Fruit fly (Drosophila melanogaster) whole organism, embryonic: ENCODE data around the gene Rab9Fa.

ENCODE experiments used
- Atf3 ChIP-seq: fragments of 200-800 bp; sonication (Bioruptor generic); optimal IDR thresholded peaks from 3 replicates; lab custom pipeline; 2016; ENCODE audit warnings: missing biosample characterization, missing genetic modification characterization
- BEAF-32 ChIP-seq: fragments of 200-800 bp; sonication (Bioruptor generic); optimal IDR thresholded peaks from 3 replicates; lab custom pipeline; 2017; ENCODE audit warnings: missing biosample characterization, missing genetic modification characterization, mild to moderate bottlenecking, moderate library complexity, missing genetic modification reagents
- CG12769 ChIP-seq: fragments of 200-800 bp; sonication (Bioruptor generic); optimal IDR thresholded peaks from 2 replicates; lab custom pipeline; 2019; ENCODE audit warnings: missing biosample characterization, mild to moderate bottlenecking, missing genetic modification characterization, moderate library complexity
- CG12942 ChIP-seq: fragments of 200-800 bp; sonication (Bioruptor generic); optimal IDR thresholded peaks from 3 replicates; lab custom pipeline; 2016; ENCODE audit warnings: missing biosample characterization, missing genetic modification characterization
- CG13296 ChIP-seq: fragments of 200-800 bp; sonication (Bioruptor generic); optimal IDR thresholded peaks from 3 replicates; lab custom pipeline; 2018; ENCODE audit warnings: missing biosample characterization, mild to moderate bottlenecking, missing genetic modification characterization
- CG13894 ChIP-seq: fragments of 200-800 bp; sonication (Bioruptor generic); optimal IDR thresholded peaks from 3 replicates; lab custom pipeline; 2018; ENCODE audit warnings: missing biosample characterization, mild to moderate bottlenecking, missing genetic modification characterization, moderate library complexity
- CG16779 ChIP-seq: fragments of 200-800 bp; sonication (Bioruptor generic); IDR thresholded peaks from 2 replicates; pipeline ENCODE4 v1.3.6; 2022; ENCODE audit warnings: missing biosample characterization, missing genetic modification characterization
- CG16813 ChIP-seq: fragments of 200-800 bp; sonication (Bioruptor generic); IDR thresholded peaks from 3 replicates; pipeline ENCODE4 v1.3.6; 2022; ENCODE audit warnings: missing biosample characterization, missing genetic modification characterization; ENCODE audit not compliant: partially characterized antibody
- CG17612 ChIP-seq: fragments of 200-800 bp; sonication (Bioruptor generic); IDR thresholded peaks from 2 replicates; pipeline ENCODE4 v1.3.6; 2022; ENCODE audit warnings: missing biosample characterization, missing genetic modification characterization
- CG42726 ChIP-seq: fragments of 200-800 bp; sonication (Bioruptor generic); IDR thresholded peaks from 2 replicates; pipeline ENCODE4 v1.3.6; 2022; ENCODE audit warnings: missing biosample characterization, missing genetic modification characterization; ENCODE audit not compliant: partially characterized antibody
- CG4360 ChIP-seq: fragments of 200-800 bp; sonication (Bioruptor generic); IDR thresholded peaks from 2 replicates; pipeline ENCODE4 v1.3.6; 2022; ENCODE audit warnings: missing biosample characterization, missing genetic modification characterization
- CG7987 ChIP-seq: fragments of 200-800 bp; sonication (Bioruptor generic); optimal IDR thresholded peaks from 2 replicates; lab custom pipeline; 2018; ENCODE audit warnings: missing biosample characterization, mild to moderate bottlenecking, missing genetic modification characterization, moderate library complexity
- CG9932 ChIP-seq: fragments of 200-800 bp; sonication (Bioruptor generic); IDR thresholded peaks from 2 replicates; pipeline ENCODE4 v1.3.6; 2022; ENCODE audit warnings: missing biosample characterization, missing genetic modification characterization
- Chrac-16 ChIP-seq: fragments of 200-800 bp; sonication (Bioruptor generic); optimal IDR thresholded peaks from 3 replicates; lab custom pipeline; 2016; ENCODE audit warnings: missing biosample characterization, missing genetic modification characterization
- Dbx ChIP-seq: fragments of 200-800 bp; sonication (Bioruptor generic); IDR thresholded peaks from 3 replicates; pipeline ENCODE4 v1.3.6; 2022; ENCODE audit warnings: missing biosample characterization, missing genetic modification characterization
- Dref ChIP-seq: fragments of 200-800 bp; sonication (Bioruptor generic); IDR thresholded peaks from 2 replicates; pipeline ENCODE4 v1.3.6; 2022; ENCODE audit warnings: missing biosample characterization, missing genetic modification characterization
- Elba2 ChIP-seq: fragments of 200-800 bp; sonication (Bioruptor generic); optimal IDR thresholded peaks from 3 replicates; lab custom pipeline; 2016; ENCODE audit warnings: missing biosample characterization, missing genetic modification characterization
- HLHmδ ChIP-seq: fragments of 200-800 bp; sonication (Bioruptor generic); optimal IDR thresholded peaks from 2 replicates; lab custom pipeline; 2018; ENCODE audit warnings: missing biosample characterization, mild to moderate bottlenecking, missing genetic modification characterization, moderate library complexity
- Jarid2 ChIP-seq: fragments of 200-800 bp; sonication (Bioruptor generic); optimal IDR thresholded peaks from 3 replicates; lab custom pipeline; 2017; ENCODE audit warnings: mild to moderate bottlenecking, missing biosample characterization, missing genetic modification reagents, missing genetic modification characterization
- MTF-1 ChIP-seq: fragments of 200-800 bp; sonication (Bioruptor generic); optimal IDR thresholded peaks from 2 replicates; lab custom pipeline; 2018; ENCODE audit warnings: missing biosample characterization, mild to moderate bottlenecking, missing genetic modification characterization, borderline replicate concordance
- Med ChIP-seq: fragments of 200-800 bp; sonication (Bioruptor generic); peaks from one replicate; lab custom pipeline; 2016; ENCODE audit warnings: missing biosample characterization, missing genetic modification characterization, mild to moderate bottlenecking, inconsistent platforms, moderate library complexity
- NK7.1 ChIP-seq: fragments of 200-800 bp; sonication (Bioruptor generic); optimal IDR thresholded peaks from 3 replicates; lab custom pipeline; 2016; ENCODE audit warnings: missing biosample characterization, missing genetic modification characterization
- Oli ChIP-seq: fragments of 200-800 bp; sonication (Bioruptor generic); optimal IDR thresholded peaks from 2 replicates; lab custom pipeline; 2018; ENCODE audit warnings: missing biosample characterization, mild to moderate bottlenecking, missing genetic modification characterization, moderate library complexity
- Sin3A ChIP-seq: fragments of >200 bp; optimal IDR thresholded peaks from 2 replicates; lab custom pipeline; 2018
- Trl ChIP-seq, 3 experiments: fragments of >200 bp in 2 of 3; fragments of 200-800 bp in 1 of 3; sonication (Bioruptor generic) in 1 of 3; optimal IDR thresholded peaks; 2 replicates in 1 of 3; 3 replicates in 2 of 3; lab custom pipeline; 2016 to 2017; ENCODE audit warnings: missing biosample characterization in 1 of 3, missing genetic modification characterization in 1 of 3
- Xbp1 ChIP-seq: fragments of 200-800 bp; sonication (Bioruptor generic); optimal IDR thresholded peaks from 3 replicates; lab custom pipeline; 2016; ENCODE audit warnings: missing biosample characterization, mild to moderate bottlenecking, missing genetic modification characterization
- amos ChIP-seq: fragments of 200-800 bp; sonication (Bioruptor generic); IDR thresholded peaks from 2 replicates; pipeline ENCODE4 v1.3.6; 2022; ENCODE audit warnings: missing biosample characterization, missing genetic modification characterization; ENCODE audit not compliant: partially characterized antibody
- chif ChIP-seq, 2 experiments: fragments of 200-800 bp; sonication (Bioruptor generic); optimal IDR thresholded peaks; 3 replicates each; lab custom pipeline; 2016; ENCODE audit warnings: missing biosample characterization in 2 of 2, missing genetic modification characterization in 2 of 2
- chinmo ChIP-seq: fragments of 200-800 bp; sonication (Bioruptor generic); IDR thresholded peaks from 4 replicates; pipeline ENCODE4 v1.3.6; 2022; ENCODE audit warnings: missing biosample characterization, missing genetic modification characterization; ENCODE audit not compliant: partially characterized antibody
- crol ChIP-seq: fragments of 200-800 bp; sonication (Bioruptor generic); IDR thresholded peaks from 2 replicates; pipeline ENCODE4 v1.3.6; 2022; ENCODE audit warnings: missing biosample characterization, missing genetic modification characterization
- hb ChIP-seq: fragments of 200-800 bp; sonication (Bioruptor generic); IDR thresholded peaks from 3 replicates; pipeline ENCODE4 v1.3.6; 2022; ENCODE audit warnings: missing biosample characterization, missing genetic modification characterization; ENCODE audit not compliant: partially characterized antibody
- ind ChIP-seq: fragments of 200-800 bp; sonication (Bioruptor generic); optimal IDR thresholded peaks from 3 replicates; lab custom pipeline; 2016; ENCODE audit warnings: missing biosample characterization, missing genetic modification characterization
- insv ChIP-seq, 2 experiments: fragments of 200-800 bp; sonication (Bioruptor generic); optimal IDR thresholded peaks; 3 replicates each; lab custom pipeline; 2016 to 2018; ENCODE audit warnings: missing biosample characterization in 2 of 2, missing genetic modification characterization in 2 of 2
- lilli ChIP-seq: fragments of 200-800 bp; sonication (Bioruptor generic); optimal IDR thresholded peaks from 3 replicates; lab custom pipeline; 2016; ENCODE audit warnings: missing biosample characterization, missing genetic modification characterization
- lmd ChIP-seq: fragments of 200-800 bp; sonication (Bioruptor generic); IDR thresholded peaks from 2 replicates; pipeline ENCODE4 v1.3.6; 2022; ENCODE audit warnings: missing biosample characterization, missing genetic modification characterization
- mam ChIP-seq: fragments of 200-800 bp; sonication (Bioruptor generic); optimal IDR thresholded peaks from 3 replicates; lab custom pipeline; 2016; ENCODE audit warnings: missing biosample characterization, missing genetic modification characterization
- nau ChIP-seq: fragments of 200-800 bp; sonication (Bioruptor generic); optimal IDR thresholded peaks from 3 replicates; lab custom pipeline; 2017; ENCODE audit warnings: missing biosample characterization, mild to moderate bottlenecking, missing genetic modification characterization, missing genetic modification reagents
- odd ChIP-seq: fragments of 200-800 bp; sonication (Bioruptor generic); optimal IDR thresholded peaks from 2 replicates; lab custom pipeline; 2017; ENCODE audit warnings: missing biosample characterization, mild to moderate bottlenecking, missing genetic modification characterization
- pan ChIP-seq, 4 experiments: fragments of >200 bp in 3 of 4; fragments of 200-800 bp in 1 of 4; sonication (Bioruptor generic) in 1 of 4; optimal IDR thresholded peaks in 3 of 4; IDR thresholded peaks in 1 of 4; 2 replicates each; pipeline versions ENCODE4 v1.3.6 to Lab custom; 2017 to 2022; ENCODE audit warnings: missing biosample characterization in 2 of 4, missing genetic modification characterization in 2 of 4, mixed read lengths in 1 of 4
- row ChIP-seq: fragments of 200-800 bp; sonication (Bioruptor generic); IDR thresholded peaks from 3 replicates; pipeline ENCODE4 v1.3.6; 2022; ENCODE audit warnings: missing biosample characterization, missing genetic modification characterization
- sd ChIP-seq: fragments of 200-800 bp; sonication (Bioruptor generic); optimal IDR thresholded peaks from 3 replicates; lab custom pipeline; 2018; ENCODE audit warnings: missing biosample characterization, mild to moderate bottlenecking, missing genetic modification characterization, moderate library complexity
- sens ChIP-seq: fragments of 200-800 bp; sonication (Bioruptor generic); peaks from one replicate; lab custom pipeline; 2016; ENCODE audit warnings: missing biosample characterization, missing genetic modification characterization
- sqz ChIP-seq: fragments of 200-800 bp; sonication (Bioruptor generic); optimal IDR thresholded peaks from 3 replicates; lab custom pipeline; 2018; ENCODE audit warnings: missing biosample characterization, mild to moderate bottlenecking, missing genetic modification characterization
- stwl ChIP-seq: fragments of 200-800 bp; sonication (Bioruptor generic); optimal IDR thresholded peaks from 3 replicates; lab custom pipeline; 2018; ENCODE audit warnings: missing biosample characterization, mild to moderate bottlenecking, missing genetic modification characterization, moderate library complexity
- z ChIP-seq: fragments of 200-800 bp; sonication (Bioruptor generic); IDR thresholded peaks from 3 replicates; pipeline ENCODE4 v1.3.6; 2022; ENCODE audit warnings: missing biosample characterization, missing genetic modification characterization

Gene Rab9Fa

DNA sequence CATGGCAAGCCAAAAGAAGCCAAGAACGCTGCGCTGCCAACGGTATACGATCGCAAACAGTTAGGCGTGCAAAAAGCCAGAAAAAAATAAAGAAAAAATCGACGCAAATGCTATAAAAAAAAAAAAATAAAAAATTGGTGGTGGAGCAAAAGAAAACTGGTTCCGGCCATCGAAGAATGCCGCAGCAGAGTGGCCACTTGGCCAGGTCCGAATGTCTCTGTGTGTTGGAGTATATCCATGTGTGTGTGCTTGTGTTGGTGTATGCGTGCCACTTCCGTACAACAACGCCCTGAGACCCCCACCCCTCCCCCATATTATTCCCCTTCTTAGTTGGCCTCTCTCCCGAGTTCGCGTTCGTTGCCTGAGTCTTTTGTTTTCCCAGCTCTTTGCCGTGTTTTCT, 18.5 kb downstream of the Rab9Fa start (continued):
- TF ChIP-seq CG12769 (tag; lab: Kevin White, UChicago) (peak; percentile 35), Chrac-16 (GFP tag; lab: Kevin White, UChicago) (no peak), CG42726 (GFP tag; lab: Robert Waterston, UW) (no peak), CG13894 (tag; lab: Kevin White, UChicago) (no peak), crol (GFP tag; lab: Robert Waterston, UW) (peak; percentile 56), pan (optimal IDR thresholded peaks at IDR 0.05; lab: Kevin White, UChicago) (no peak), pan (GFP tag; optimal IDR thresholded peaks at IDR 0.05 in 1 of 2, IDR thresholded peaks at IDR 0.05 in 1 of 2) (no peak), Sin3A (lab: Kevin White, UChicago) (no peak)

DNA sequence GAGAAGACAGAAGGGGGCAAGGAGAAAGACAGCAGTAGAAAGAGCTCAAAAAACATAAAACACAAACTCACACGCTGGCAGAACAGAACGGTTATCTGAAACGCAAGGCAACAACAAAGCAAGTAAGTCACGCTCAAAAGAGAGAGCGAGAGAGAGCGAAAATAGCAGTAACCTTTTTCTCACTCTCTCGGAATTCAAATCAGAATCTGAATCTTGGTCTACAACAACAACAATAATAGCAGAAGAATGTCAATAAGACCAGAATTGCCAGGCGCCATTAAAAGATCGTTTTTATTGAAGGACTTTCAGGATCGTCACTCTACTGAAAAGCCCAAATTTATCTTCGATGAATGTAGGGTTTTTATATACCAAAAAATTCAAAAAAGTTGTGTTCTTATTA, 19.6 kb downstream of the Rab9Fa start:
- TF ChIP-seq z (GFP tag; lab: Robert Waterston, UW): peak; percentile 70; the same call in 2 of the 3 replicates
- TF ChIP-seq lmd (GFP tag; lab: Robert Waterston, UW): no peak
- no peak for TF ChIP-seq CG16813 (GFP tag; lab: Robert Waterston, UW)
- no peak for TF ChIP-seq MTF-1
- peak; percentile 29 for TF ChIP-seq Elba2 (GFP tag; lab: Kevin White, UChicago)
- TF ChIP-seq insv (GFP tag; optimal IDR thresholded peaks at IDR 0.05; lab: Kevin White, UChicago): peak in 1 of 2 experiments; percentile 81
- no peak for TF ChIP-seq Atf3 (GFP tag; lab: Kevin White, UChicago)
- peak; percentile 62 for TF ChIP-seq sd
- TF ChIP-seq Chrac-16 (GFP tag; lab: Kevin White, UChicago): no peak
- TF ChIP-seq CG12942 (GFP tag; lab: Kevin White, UChicago): no peak
- no peak for TF ChIP-seq CG9932
- TF ChIP-seq sqz (GFP tag; lab: Kevin White, UChicago): no peak
- no peak for TF ChIP-seq NK7.1
- peak; percentile 84 for TF ChIP-seq CG4360 (GFP tag; lab: Robert Waterston, UW)
- TF ChIP-seq Trl (optimal IDR thresholded peaks at IDR 0.05; lab: Kevin White, UChicago): peak; percentile 43 to 48
- no peak for TF ChIP-seq Trl (GFP tag; optimal IDR thresholded peaks at IDR 0.05; lab: Kevin White, UChicago)
- TF ChIP-seq nau (GFP tag; lab: Kevin White, UChicago): no peak
- TF ChIP-seq CG16779 (GFP tag; lab: Robert Waterston, UW): no peak
- no peak for TF ChIP-seq mam (GFP tag; lab: Kevin White, UChicago)
- no peak for TF ChIP-seq chif (GFP tag; optimal IDR thresholded peaks at IDR 0.05; lab: Kevin White, UChicago)
- no peak for TF ChIP-seq odd (GFP tag; lab: Kevin White, UChicago)
- TF ChIP-seq Oli (tag; lab: Kevin White, UChicago): no peak

DNA sequence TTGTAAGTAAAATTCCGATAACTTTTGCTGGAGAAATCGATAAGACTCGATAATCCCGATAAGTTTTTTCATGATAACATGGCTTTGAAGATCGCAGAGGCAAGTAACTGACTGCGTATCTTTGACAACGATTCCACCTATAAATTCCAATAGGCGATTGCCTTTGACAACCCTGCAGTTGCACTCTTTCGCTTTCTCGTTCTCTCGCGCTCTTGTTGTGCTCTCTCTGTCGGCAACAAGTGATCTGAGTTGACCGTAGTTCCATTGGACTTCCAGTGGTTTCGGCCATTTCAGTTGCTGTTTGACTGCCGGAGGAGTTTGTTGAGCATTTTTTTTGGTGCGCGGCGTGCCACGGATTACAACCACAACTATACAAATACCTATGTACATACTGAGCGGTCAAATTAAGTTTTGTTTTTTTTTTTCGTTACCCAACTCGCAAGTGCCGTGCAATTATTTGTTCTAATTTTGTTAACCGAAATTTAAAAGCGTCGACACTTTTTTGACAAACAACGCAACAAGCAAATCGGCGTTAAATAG, 20.2 kb downstream of the Rab9Fa start, which contains the start of gene Myo10A:
Gene Myo10A, plus strand, starts transcription at position 288 of the 540 bp plus-strand sequence.
- TF ChIP-seq Jarid2 (GFP tag; lab: Kevin White, UChicago) (peak; percentile 69), Dbx (0 out of 3 replicates have a peak, but pooled peaks have one; percentile 18), BEAF-32 (GFP tag; lab: Kevin White, UChicago) (peak; percentile 8), row (GFP tag; lab: Robert Waterston, UW) (peak; percentile 27; the same call in 1 of the 3 replicates), lilli (GFP tag; lab: Kevin White, UChicago) (no peak), ind (GFP tag; lab: Kevin White, UChicago) (no peak), insv (GFP tag; optimal IDR thresholded peaks at IDR 0.05; lab: Kevin White, UChicago) (peak in 1 of 2 experiments; percentile 35), CG17612 (GFP tag; lab: Robert Waterston, UW) (no peak), Med (GFP tag; lab: Kevin White, UChicago) (peak; percentile 83), Dref (GFP tag; lab: Robert Waterston, UW) (peak; percentile 41; the same call in 1 of the 2 replicates), Xbp1 (GFP tag; lab: Kevin White, UChicago) (no peak), amos (GFP tag; lab: Robert Waterston, UW) (0 out of 2 replicates have a peak, but pooled peaks have one; percentile 16), chinmo (GFP tag; lab: Robert Waterston, UW) (0 out of 4 replicates have a peak, but pooled peaks have one; percentile 57), Trl (optimal IDR thresholded peaks at IDR 0.05; lab: Kevin White, UChicago) (peak in 1 of 2 experiments; percentile 72), Trl (GFP tag; optimal IDR thresholded peaks at IDR 0.05; lab: Kevin White, UChicago) (no peak), sens (peak; percentile 73), Elba2 (GFP tag; lab: Kevin White, UChicago) (peak; percentile 81), stwl (tag; lab: Kevin White, UChicago) (peak; percentile 39), CG7987 (GFP tag; lab: Kevin White, UChicago) (no peak), HLHmδ (peak; percentile 48), hb (GFP tag; lab: Robert Waterston, UW) (0 out of 3 replicates have a peak, but pooled peaks have one; percentile 17), CG13296 (GFP tag; lab: Kevin White, UChicago) (no peak)
